Worm (Caenorhabditis elegans): Measurements from ENCODE around the gene rpy-1.

Gene rpy-1

DNA sequence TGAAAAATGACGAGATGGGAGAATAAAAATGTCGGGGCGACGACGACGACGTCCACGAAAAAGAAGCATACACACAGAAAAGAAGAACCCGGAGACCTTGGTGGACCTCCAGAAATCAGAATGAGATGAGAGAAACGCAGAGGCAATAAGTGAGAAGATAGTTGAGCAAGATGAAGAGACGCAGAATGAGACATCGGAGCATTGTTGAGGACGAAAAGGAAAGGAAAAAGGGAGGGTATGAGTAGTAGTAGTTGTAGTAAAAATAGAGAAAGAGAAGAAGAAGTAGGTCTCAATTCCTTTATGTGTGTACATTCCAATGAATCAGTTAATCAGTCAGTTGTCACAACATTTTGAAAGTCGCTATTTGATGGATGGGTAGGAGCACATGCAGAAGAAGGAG lies 23.9 kb upstream of the rpy-1 start, which contains the start of gene T14B4.8:
TSS of gene T14B4.8 (minus strand) at position 60 of the 400 bp plus-strand sequence.
- TF ChIP-seq ceh-22 (tag; optimal IDR thresholded peaks at IDR 0.05) (no peak), zip-5 (tag; optimal IDR thresholded peaks at IDR 0.05) (no peak), fax-1 (tag; optimal IDR thresholded peaks at IDR 0.05) (no peak), nhr-232 (tag; optimal IDR thresholded peaks at IDR 0.05) (no peak), ceh-31 (tag; optimal IDR thresholded peaks at IDR 0.05) (peak; percentile 31), dmd-4 (tag; optimal IDR thresholded peaks at IDR 0.05; ENCODE audit: borderline replicate concordance) (no peak), sox-4 (tag; optimal IDR thresholded peaks at IDR 0.05) (no peak), unc-42 (tag; optimal IDR thresholded peaks at IDR 0.05) (peak; percentile 57), K02D7.2 (tag; optimal IDR thresholded peaks at IDR 0.05) (no peak), T23F11.4 (GFP tag; optimal IDR thresholded peaks at IDR 0.05) (no peak), unc-55 (GFP tag; optimal IDR thresholded peaks at IDR 0.05) (peak; percentile 63), nhr-11 (tag; optimal IDR thresholded peaks at IDR 0.05) (no peak), pat-9 (tag; optimal IDR thresholded peaks at IDR 0.05) (no peak), pax-1 (tag; optimal IDR thresholded peaks at IDR 0.05) (no peak), C38D4.7 (GFP tag; optimal IDR thresholded peaks at IDR 0.05) (no peak), nfya-1 (tag; optimal IDR thresholded peaks at IDR 0.05) (peak; percentile 12), gmeb-2 (tag; optimal IDR thresholded peaks at IDR 0.05) (no peak), odd-2 (tag; optimal IDR thresholded peaks at IDR 0.05) (no peak), tbx-2 (tag; optimal IDR thresholded peaks at IDR 0.05) (peak; percentile 21), hlh-15 (tag; optimal IDR thresholded peaks at IDR 0.05) (no peak), ceh-18 (tag; optimal IDR thresholded peaks at IDR 0.05) (no peak), elt-2 (tag; optimal IDR thresholded peaks at IDR 0.05) (peak; percentile 2), pag-3 (tag; optimal IDR thresholded peaks at IDR 0.05; ENCODE audit: borderline replicate concordance) (no peak)

DNA sequence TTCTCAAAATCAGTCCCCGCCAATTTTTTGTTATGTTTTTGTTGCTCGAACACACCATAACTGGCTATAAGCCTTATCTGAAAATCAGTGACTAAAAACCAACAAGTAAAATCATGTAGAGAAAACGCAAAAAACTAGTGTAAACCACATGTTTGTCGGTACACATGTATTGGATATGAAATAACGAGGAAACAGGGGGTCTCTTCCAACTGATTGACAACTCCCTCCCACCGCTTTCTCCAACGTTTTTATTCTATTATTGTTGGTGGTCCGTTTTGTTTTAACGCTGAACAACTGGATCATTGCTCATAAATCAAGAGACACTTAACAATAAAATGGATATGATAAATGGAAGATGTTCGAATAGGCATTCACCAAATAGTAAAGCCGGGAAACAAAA lies 21.4 kb upstream of the rpy-1 start:
- TF ChIP-seq mec-3 (tag; optimal IDR thresholded peaks at IDR 0.05; ENCODE audit: borderline replicate concordance) (no peak), ceh-45 (GFP tag; IDR thresholded peaks at IDR 0.05) (no peak), unc-3 (GFP tag; conservative IDR thresholded peaks at IDR 0.05) (no peak), unc-3 (tag; optimal IDR thresholded peaks at IDR 0.05) (no peak), hlh-8 (tag; optimal IDR thresholded peaks at IDR 0.05) (no peak), sox-4 (tag; optimal IDR thresholded peaks at IDR 0.05) (no peak), odd-2 (tag; optimal IDR thresholded peaks at IDR 0.05) (no peak), ceh-31 (tag; optimal IDR thresholded peaks at IDR 0.05) (no peak), ets-4 (tag; optimal IDR thresholded peaks at IDR 0.05) (no peak), fkh-6 (tag; optimal IDR thresholded peaks at IDR 0.05) (no peak), ama-1 (optimal IDR thresholded peaks at IDR 0.05) (no peak)

DNA sequence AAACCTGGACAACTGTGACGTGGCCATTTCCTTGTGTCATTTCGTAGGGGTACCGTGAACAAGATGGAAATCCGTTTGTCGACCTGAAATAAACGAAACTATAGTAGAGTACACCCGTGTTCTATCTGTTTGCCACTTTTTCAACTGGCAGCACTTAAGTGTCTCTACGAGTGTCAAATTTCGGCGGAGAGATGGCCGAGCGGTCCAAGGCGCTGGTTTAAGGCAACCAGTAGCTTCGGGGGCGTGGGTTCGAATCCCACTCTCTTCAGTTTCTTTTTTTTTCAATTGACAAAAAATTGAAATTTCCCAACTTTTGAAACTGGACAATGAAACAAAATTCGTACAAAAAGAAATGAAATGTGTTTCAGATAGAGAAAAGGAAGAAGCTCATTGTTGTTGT lies 16.1 kb upstream of the rpy-1 start:
- TF ChIP-seq fkh-6 (tag; optimal IDR thresholded peaks at IDR 0.05) (no peak), K09A11.1 (tag; optimal IDR thresholded peaks at IDR 0.05; ENCODE audit: insufficient read depth) (peak; percentile 11), gmeb-2 (tag; optimal IDR thresholded peaks at IDR 0.05) (peak; percentile 20), ceh-6 (GFP tag; optimal IDR thresholded peaks at IDR 0.05) (peak; percentile 13), fax-1 (tag; optimal IDR thresholded peaks at IDR 0.05) (peak; percentile 9), che-1 (tag; optimal IDR thresholded peaks at IDR 0.05) (peak; percentile 38), ceh-31 (tag; optimal IDR thresholded peaks at IDR 0.05) (peak; percentile 28), ceh-19 (GFP tag; optimal IDR thresholded peaks at IDR 0.05) (peak; percentile 74), ceh-2 (tag; optimal IDR thresholded peaks at IDR 0.05) (no peak), hlh-30 (tag; optimal IDR thresholded peaks at IDR 0.05; ENCODE audit: insufficient read depth) (no peak), lin-11 (tag; optimal IDR thresholded peaks at IDR 0.05) (peak; percentile 14), Y22D7AL.16 (tag; optimal IDR thresholded peaks at IDR 0.05) (peak; percentile 31), ceh-30 (tag; optimal IDR thresholded peaks at IDR 0.05) (no peak), ama-1 (optimal IDR thresholded peaks at IDR 0.05) (no peak), unc-55 (GFP tag; optimal IDR thresholded peaks at IDR 0.05) (no peak), ceh-34 (tag; optimal IDR thresholded peaks at IDR 0.05) (peak; percentile 96), K02D7.2 (tag; optimal IDR thresholded peaks at IDR 0.05) (no peak), C08G9.2 (tag; optimal IDR thresholded peaks at IDR 0.05) (no peak), ttx-3 (tag; optimal IDR thresholded peaks at IDR 0.05) (no peak), ref-2 (tag; optimal IDR thresholded peaks at IDR 0.05) (peak; percentile 21), elt-2 (tag; optimal IDR thresholded peaks at IDR 0.05) (peak; percentile 17), hlh-15 (tag; optimal IDR thresholded peaks at IDR 0.05) (peak; percentile 51), rnt-1 (tag; optimal IDR thresholded peaks at IDR 0.05) (peak; percentile 28), C38D4.7 (GFP tag; optimal IDR thresholded peaks at IDR 0.05) (peak; percentile 39), unc-42 (tag; optimal IDR thresholded peaks at IDR 0.05) (no peak), tbx-7 (tag; optimal IDR thresholded peaks at IDR 0.05) (no peak), dmd-4 (tag; optimal IDR thresholded peaks at IDR 0.05; ENCODE audit: borderline replicate concordance) (peak; percentile 10), ceh-48 (tag; optimal IDR thresholded peaks at IDR 0.05) (peak; percentile 14), tbx-2 (tag; optimal IDR thresholded peaks at IDR 0.05) (peak; percentile 10), ceh-18 (tag; optimal IDR thresholded peaks at IDR 0.05) (peak; percentile 15), ztf-16 (tag; optimal IDR thresholded peaks at IDR 0.05) (peak; percentile 16)

Measured in whole organism, late embryonic.